Worm (Caenorhabditis elegans) whole organism, L4/young adult: Measurements from ENCODE around the gene Y37H2A.13.

ENCODE experiments used
- W03F9.2 ChIP-seq: fragments of 150-350 bp; optimal IDR thresholded peaks from 2 replicates; lab custom pipeline; 2014; ENCODE audit warnings: missing biosample characterization, missing genetic modification characterization
- dao-5 ChIP-seq: sonication (generic microtip); optimal IDR thresholded peaks from 2 replicates; lab custom pipeline; 2016; ENCODE audit warnings: missing genotype, missing genetic modification characterization, moderate library complexity, missing compliant biosample characterization

- TF ChIP-seq dao-5 (tag; lab: Kevin White, UChicago): no peak
- no peak for TF ChIP-seq W03F9.2
Observed at ce11 chrV:18109449-18109848, 33.2 kb upstream of the Y37H2A.13 start.
